Fruit fly (Drosophila melanogaster) whole organism, adult: ENCODE results near the gene Ac76E.

Experiments used
- CG1620 ChIP-seq: fragments of 200-800 bp; sonication (Bioruptor generic); optimal IDR thresholded peaks from 2 replicates; lab custom pipeline; 2016; ENCODE audit warnings: missing biosample characterization, missing genetic modification characterization
- CG7101 ChIP-seq: fragments of 200-800 bp; sonication (Bioruptor generic); optimal IDR thresholded peaks from 2 replicates; lab custom pipeline; 2018; ENCODE audit warnings: missing biosample characterization, mild to moderate bottlenecking, missing genetic modification characterization, moderate library complexity

- TF ChIP-seq CG1620 (no peak), CG7101 (no peak)
These were observed 35.7 kb upstream of the Ac76E start for dm6 chr3L:19903400-19903846.
